Worm (Caenorhabditis elegans): Measurements from ENCODE around the gene egl-10.
"Not testable (repeated sequence)": the region's sequence is repeated elsewhere in the genome, so short reads cannot be mapped to it uniquely, and the experiment has no call there.

ce11 chrV:12509922-12510582 lies 47.2 kb upstream of the egl-10 start:
- TF ChIP-seq elt-3, elt-1, lsy-2, nhr-6 (tag; optimal IDR thresholded peaks at IDR 0.05): not testable (repeated sequence)

Data from whole organism, L2 larva.